Worm (Caenorhabditis elegans): ENCODE data around the gene ubq-1.

DNA sequence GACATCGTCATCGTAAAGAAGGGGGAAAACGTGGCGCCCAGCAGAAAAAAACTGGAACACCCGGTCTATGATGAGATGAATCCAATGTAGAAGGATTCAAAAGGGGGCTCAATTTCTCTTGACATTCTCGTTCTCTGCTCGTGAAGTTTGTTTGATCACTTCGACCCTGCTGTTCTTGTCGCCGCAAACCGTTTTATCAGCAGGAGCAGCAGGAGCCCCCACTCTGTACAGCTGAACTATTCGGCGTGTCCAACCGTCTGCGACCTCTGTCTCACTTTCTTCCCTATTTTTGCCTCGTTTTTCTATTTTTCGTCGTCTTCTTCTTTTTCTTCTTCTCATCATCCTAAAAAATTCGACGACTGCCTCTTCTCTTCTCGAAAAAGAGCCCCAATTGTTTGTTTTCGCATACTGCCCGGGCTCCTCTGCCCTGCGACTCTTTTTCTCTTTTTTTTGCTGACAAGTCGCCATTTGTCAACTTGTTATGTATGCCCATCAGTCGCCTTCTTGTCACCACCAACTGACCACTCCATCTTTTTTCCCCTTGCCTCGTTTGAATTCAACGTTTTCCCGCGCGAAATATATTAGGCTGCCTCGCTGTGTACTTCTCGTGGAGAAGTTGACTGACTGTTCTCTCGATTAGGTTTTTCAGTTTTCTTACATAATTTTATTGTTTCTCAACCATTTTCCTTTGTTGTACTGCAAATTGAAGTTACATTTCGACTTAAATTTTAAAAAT lies 49.1 kb downstream of the ubq-1 start:
- TF ChIP-seq Y105C5A.15 (GFP tag; IDR thresholded peaks at IDR 0.05), result no peak
- no peak for TF ChIP-seq Y48G9A.11 (GFP tag; IDR thresholded peaks at IDR 0.05)
- no peak for TF ChIP-seq lir-3 (tag; optimal IDR thresholded peaks at IDR 0.05)
- no peak for TF ChIP-seq nhr-77 (tag; optimal IDR thresholded peaks at IDR 0.05)
- TF ChIP-seq ctbp-1 (GFP tag; IDR thresholded peaks at IDR 0.05), result no peak
- TF ChIP-seq unc-62 (GFP tag; optimal IDR thresholded peaks at IDR 0.05 in 1 of 2), result peak in 1 of 2 experiments; percentile 93
- TF ChIP-seq unc-62 (tag; optimal IDR thresholded peaks at IDR 0.05), result no peak
- TF ChIP-seq jun-1 (tag; optimal IDR thresholded peaks at IDR 0.05), result no peak
- no peak for TF ChIP-seq nhr-6 (tag; optimal IDR thresholded peaks at IDR 0.05)
- TF ChIP-seq hlh-11 (tag; optimal IDR thresholded peaks at IDR 0.05), result peak; percentile 27
- no peak for TF ChIP-seq unc-39 (tag; optimal IDR thresholded peaks at IDR 0.05)
- TF ChIP-seq cey-2 (tag; optimal IDR thresholded peaks at IDR 0.05; ENCODE audit: borderline replicate concordance, insufficient read depth), result no peak
- TF ChIP-seq daf-12 (tag; optimal IDR thresholded peaks at IDR 0.05), result no peak
- TF ChIP-seq zfp-2 (tag; optimal IDR thresholded peaks at IDR 0.05), result no peak
